Worm (Caenorhabditis elegans) whole organism, L4 larva: Measurements from ENCODE around the gene C18A11.3.
A peak's percentile ranks its signal among the peaks of the same experiment; 100 is the strongest.

ENCODE experiments used
- F44E2.7 ChIP-seq: fragments of 200-800 bp; sonication (Bioruptor generic); IDR thresholded peaks from 2 replicates; pipeline ENCODE4 v2.1.2; 2022; ENCODE audit warnings: missing genetic modification characterization, missing compliant biosample characterization
- F49E8.2 ChIP-seq: sonication (generic microtip); optimal IDR thresholded peaks from 2 replicates; lab custom pipeline; 2016; ENCODE audit warnings: missing compliant biosample characterization, mild to moderate bottlenecking, missing genetic modification characterization, borderline replicate concordance
- R02D3.7 ChIP-seq: fragments of 150-350 bp; sonication (generic microtip); optimal IDR thresholded peaks from 3 replicates; lab custom pipeline; 2014; ENCODE audit warnings: missing biosample characterization, missing genetic modification characterization
- T20F7.1 ChIP-seq: fragments of 200-800 bp; sonication (Bioruptor generic); optimal IDR thresholded peaks from 2 replicates; lab custom pipeline; 2018; ENCODE audit warnings: mild to moderate bottlenecking, missing genetic modification characterization, missing compliant biosample characterization
- T26A8.4 ChIP-seq: fragments of 200-800 bp; sonication (Bioruptor generic); IDR thresholded peaks from 2 replicates; pipeline ENCODE4 v1.3.6; 2022; ENCODE audit warnings: missing genetic modification characterization, missing compliant biosample characterization
- Y105C5A.15 ChIP-seq: fragments of 200-800 bp; sonication (Bioruptor generic); IDR thresholded peaks from 2 replicates; pipeline ENCODE4 v1.3.6; 2022; ENCODE audit warnings: missing genetic modification characterization, missing compliant biosample characterization
- Y75B8A.6 ChIP-seq: fragments of 200-800 bp; sonication (Bioruptor generic); IDR thresholded peaks from 2 replicates; pipeline ENCODE4 v1.3.6; 2022; ENCODE audit warnings: missing genetic modification reagents, missing genetic modification characterization, missing compliant biosample characterization
- ZK337.2 ChIP-seq: fragments of 200-800 bp; sonication (Bioruptor generic); IDR thresholded peaks from 2 replicates; pipeline ENCODE4 v1.3.6; 2022; ENCODE audit warnings: missing genetic modification reagents, missing genetic modification characterization, missing compliant biosample characterization
- ZK546.5 ChIP-seq, 2 experiments: sonication (generic microtip); optimal IDR thresholded peaks; 2 replicates each; lab custom pipeline; 2017; ENCODE audit warnings: missing biosample characterization in 2 of 2, missing genetic modification characterization in 2 of 2
- aha-1 ChIP-seq: fragments of 150-350 bp; peaks from one replicate; lab custom pipeline; 2014; ENCODE audit warnings: missing biosample characterization, missing genetic modification characterization
- aly-2 ChIP-seq: sonication (generic microtip); optimal IDR thresholded peaks from 2 replicates; lab custom pipeline; 2018; ENCODE audit warnings: missing biosample characterization, missing genetic modification characterization
- ama-1 ChIP-seq: fragments of 150-350 bp; optimal IDR thresholded peaks from 2 replicates; lab custom pipeline; 2014; ENCODE audit warnings: inconsistent platforms, mixed read lengths
- ceh-20 ChIP-seq: fragments of 200-800 bp; sonication (Bioruptor generic); IDR thresholded peaks from 2 replicates; pipeline ENCODE4 v1.3.6; 2022; ENCODE audit warnings: missing genetic modification reagents, missing genetic modification characterization, missing compliant biosample characterization
- ceh-28 ChIP-seq: fragments of 150-350 bp; optimal IDR thresholded peaks from 2 replicates; lab custom pipeline; 2014; ENCODE audit warnings: missing biosample characterization, missing genetic modification reagents, missing genetic modification characterization
- ceh-44 ChIP-seq: fragments of 200-800 bp; sonication (Bioruptor generic); IDR thresholded peaks from 2 replicates; pipeline ENCODE4 v1.3.6; 2022; ENCODE audit warnings: missing genetic modification reagents, missing genetic modification characterization, missing compliant biosample characterization
- ces-1 ChIP-seq: fragments of 150-350 bp; sonication (generic microtip); optimal IDR thresholded peaks from 4 replicates; lab custom pipeline; 2014; ENCODE audit warnings: missing biosample characterization, missing genetic modification reagents, missing genetic modification characterization
- daf-16 ChIP-seq, 3 experiments: sonication (generic microtip); optimal IDR thresholded peaks; 2 replicates each; lab custom pipeline; 2016 to 2017; ENCODE audit warnings: missing genetic modification characterization in 3 of 3, missing genetic modification reagents in 3 of 3, mild to moderate bottlenecking in 2 of 3, missing compliant biosample characterization in 2 of 3, missing biosample characterization in 1 of 3, moderate library complexity in 1 of 3
- daf-19 ChIP-seq: fragments of 200-800 bp; sonication (Bioruptor generic); conservative IDR thresholded peaks from 2 replicates; pipeline ENCODE4 v1.3.6; 2022; ENCODE audit warnings: missing genetic modification characterization, missing compliant biosample characterization
- daf-8 ChIP-seq: fragments of 200-800 bp; sonication (Bioruptor generic); IDR thresholded peaks from 2 replicates; pipeline ENCODE4 v1.3.6; 2022; ENCODE audit warnings: missing genetic modification characterization, missing compliant biosample characterization
- dpl-1 ChIP-seq: fragments of 150-350 bp; optimal IDR thresholded peaks from 2 replicates; lab custom pipeline; 2014; ENCODE audit warnings: missing biosample characterization, missing genetic modification reagents, missing genetic modification characterization
- dve-1 ChIP-seq: sonication (generic microtip); optimal IDR thresholded peaks from 2 replicates; lab custom pipeline; 2017; ENCODE audit warnings: antibody characterized with exemption, mild to moderate bottlenecking, missing genetic modification characterization, missing compliant biosample characterization; ENCODE audit not compliant: insufficient read depth
- egl-27 ChIP-seq: sonication (generic microtip); optimal IDR thresholded peaks from 3 replicates; lab custom pipeline; 2017; ENCODE audit warnings: missing biosample characterization, missing genetic modification reagents, missing genetic modification characterization
- egl-43 ChIP-seq: fragments of 200-800 bp; sonication (Bioruptor generic); IDR thresholded peaks from 2 replicates; pipeline ENCODE4 v1.3.6; 2022; ENCODE audit warnings: missing genetic modification reagents, missing genetic modification characterization, missing compliant biosample characterization
- fkh-10 ChIP-seq: fragments of 150-350 bp; optimal IDR thresholded peaks from 2 replicates; lab custom pipeline; 2014; ENCODE audit warnings: missing biosample characterization, missing genetic modification reagents, missing genetic modification characterization
- hif-1 ChIP-seq, 2 experiments: sonication (generic microtip); optimal IDR thresholded peaks; 2 replicates each; lab custom pipeline; 2016 to 2017; ENCODE audit warnings: missing compliant biosample characterization in 2 of 2, missing genetic modification characterization in 2 of 2, missing genetic modification reagents in 2 of 2, missing genotype in 2 of 2, mild to moderate bottlenecking in 1 of 2
- hlh-30 ChIP-seq: sonication (generic microtip); optimal IDR thresholded peaks from 2 replicates; lab custom pipeline; 2017; ENCODE audit warnings: antibody characterized with exemption, mild to moderate bottlenecking, missing genetic modification characterization, missing compliant biosample characterization; ENCODE audit not compliant: insufficient read depth
- hmg-1.1 ChIP-seq: fragments of 200-800 bp; sonication (Bioruptor generic); IDR thresholded peaks from 2 replicates; pipeline ENCODE4 v1.3.6; 2022; ENCODE audit warnings: missing genetic modification reagents, missing genetic modification characterization, missing compliant biosample characterization
- lin-15B ChIP-seq: fragments of 150-350 bp; sonication (generic microtip); optimal IDR thresholded peaks from 3 replicates; lab custom pipeline; 2014; ENCODE audit warnings: missing biosample characterization, missing genetic modification characterization
- lin-38 ChIP-seq: fragments of 200-800 bp; sonication (Bioruptor generic); IDR thresholded peaks from 2 replicates; pipeline ENCODE4 v1.3.6; 2022; ENCODE audit warnings: missing genetic modification reagents, missing genetic modification characterization, missing compliant biosample characterization
- lir-3 ChIP-seq: sonication (generic microtip); optimal IDR thresholded peaks from 2 replicates; lab custom pipeline; 2016; ENCODE audit warnings: mild to moderate bottlenecking, missing genetic modification characterization, missing compliant biosample characterization
- madf-9 ChIP-seq: fragments of 200-800 bp; sonication (Bioruptor generic); conservative IDR thresholded peaks from 2 replicates; pipeline ENCODE4 v1.3.6; 2022; ENCODE audit warnings: missing genetic modification reagents, missing genetic modification characterization, missing compliant biosample characterization
- mdt-29 ChIP-seq: fragments of 200-800 bp; sonication (Bioruptor generic); IDR thresholded peaks from 2 replicates; pipeline ENCODE4 v1.3.6; 2022; ENCODE audit warnings: missing genetic modification reagents, missing genetic modification characterization, missing compliant biosample characterization
- mep-1 ChIP-seq: fragments of 150-350 bp; sonication (generic microtip); optimal IDR thresholded peaks from 3 replicates; lab custom pipeline; 2014; ENCODE audit warnings: missing biosample characterization, missing genetic modification characterization
- mes-2 ChIP-seq: sonication (generic microtip); optimal IDR thresholded peaks from 2 replicates; lab custom pipeline; 2016; ENCODE audit warnings: missing genotype, mild to moderate bottlenecking, missing genetic modification characterization, missing compliant biosample characterization; ENCODE audit not compliant: poor library complexity, severe bottlenecking
- mxl-3 ChIP-seq: fragments of 200-800 bp; sonication (Bioruptor generic); optimal IDR thresholded peaks from 2 replicates; lab custom pipeline; 2018; ENCODE audit warnings: mild to moderate bottlenecking, missing genetic modification characterization, missing compliant biosample characterization
- nhr-111 ChIP-seq: fragments of 200-800 bp; sonication (Bioruptor generic); optimal IDR thresholded peaks from 2 replicates; lab custom pipeline; 2018; ENCODE audit warnings: mild to moderate bottlenecking, missing genetic modification characterization, missing compliant biosample characterization
- nhr-41 ChIP-seq: fragments of 200-800 bp; sonication (Bioruptor generic); IDR thresholded peaks from 2 replicates; pipeline ENCODE4 v1.3.6; 2022; ENCODE audit warnings: missing genetic modification reagents, missing genetic modification characterization, missing compliant biosample characterization
- nhr-42 ChIP-seq: fragments of 200-800 bp; sonication (Bioruptor generic); IDR thresholded peaks from 2 replicates; pipeline ENCODE4 v1.3.6; 2022; ENCODE audit warnings: missing genetic modification characterization, missing compliant biosample characterization
- nhr-6 ChIP-seq: fragments of 150-350 bp; optimal IDR thresholded peaks from 2 replicates; lab custom pipeline; 2014; ENCODE audit warnings: missing biosample characterization, missing genetic modification characterization
- nhr-76 ChIP-seq: fragments of 150-350 bp; optimal IDR thresholded peaks from 2 replicates; lab custom pipeline; 2014; ENCODE audit warnings: missing biosample characterization, missing genetic modification characterization
- nhr-77 ChIP-seq: fragments of 150-350 bp; optimal IDR thresholded peaks from 2 replicates; lab custom pipeline; 2014; ENCODE audit warnings: missing biosample characterization, missing genetic modification characterization
- php-3 ChIP-seq: fragments of 200-800 bp; sonication (Bioruptor generic); IDR thresholded peaks from 2 replicates; pipeline ENCODE4 v1.3.6; 2022; ENCODE audit warnings: missing genetic modification reagents, missing genetic modification characterization, missing compliant biosample characterization
- rbr-2 ChIP-seq: sonication (generic microtip); optimal IDR thresholded peaks from 2 replicates; lab custom pipeline; 2016; ENCODE audit warnings: missing genotype, missing genetic modification characterization, missing compliant biosample characterization
- set-16 ChIP-seq: fragments of 200-800 bp; sonication (Bioruptor generic); IDR thresholded peaks from 2 replicates; pipeline ENCODE4 v1.3.6; 2022; ENCODE audit warnings: missing genetic modification reagents, missing genetic modification characterization, missing compliant biosample characterization
- skn-1 ChIP-seq: fragments of 150-350 bp; optimal IDR thresholded peaks from 2 replicates; lab custom pipeline; 2014; ENCODE audit warnings: missing biosample characterization, missing genetic modification characterization
- snpc-1.2 ChIP-seq: fragments of 200-800 bp; sonication (Bioruptor generic); IDR thresholded peaks from 2 replicates; pipeline ENCODE4 v1.3.6; 2022; ENCODE audit warnings: missing genetic modification reagents, missing genetic modification characterization, missing compliant biosample characterization
- snpc-4 ChIP-seq: fragments of 150-350 bp; optimal IDR thresholded peaks from 2 replicates; lab custom pipeline; 2014; ENCODE audit warnings: missing biosample characterization, missing genetic modification characterization
- spr-1 ChIP-seq: sonication (generic microtip); optimal IDR thresholded peaks from 2 replicates; lab custom pipeline; 2016; ENCODE audit warnings: mild to moderate bottlenecking, missing genetic modification characterization, missing compliant biosample characterization
- tag-97 ChIP-seq: fragments of 200-800 bp; sonication (Bioruptor generic); IDR thresholded peaks from 2 replicates; pipeline ENCODE4 v1.3.6; 2022; ENCODE audit warnings: missing genetic modification characterization, missing compliant biosample characterization
- tra-1 ChIP-seq: fragments of 200-800 bp; sonication (Bioruptor generic); IDR thresholded peaks from 2 replicates; pipeline ENCODE4 v1.3.6; 2022; ENCODE audit warnings: missing genetic modification reagents, missing genetic modification characterization, missing compliant biosample characterization
- zag-1 ChIP-seq: fragments of 150-350 bp; optimal IDR thresholded peaks from 2 replicates; lab custom pipeline; 2014; ENCODE audit warnings: missing biosample characterization, missing genetic modification characterization
- zfp-2 ChIP-seq: sonication (generic microtip); optimal IDR thresholded peaks from 2 replicates; lab custom pipeline; 2016; ENCODE audit warnings: mild to moderate bottlenecking, missing genetic modification characterization, missing compliant biosample characterization
- ztf-7 ChIP-seq: fragments of 150-350 bp; optimal IDR thresholded peaks from 2 replicates; lab custom pipeline; 2014; ENCODE audit warnings: missing biosample characterization, missing genetic modification characterization

C18A11.3 gene

DNA sequence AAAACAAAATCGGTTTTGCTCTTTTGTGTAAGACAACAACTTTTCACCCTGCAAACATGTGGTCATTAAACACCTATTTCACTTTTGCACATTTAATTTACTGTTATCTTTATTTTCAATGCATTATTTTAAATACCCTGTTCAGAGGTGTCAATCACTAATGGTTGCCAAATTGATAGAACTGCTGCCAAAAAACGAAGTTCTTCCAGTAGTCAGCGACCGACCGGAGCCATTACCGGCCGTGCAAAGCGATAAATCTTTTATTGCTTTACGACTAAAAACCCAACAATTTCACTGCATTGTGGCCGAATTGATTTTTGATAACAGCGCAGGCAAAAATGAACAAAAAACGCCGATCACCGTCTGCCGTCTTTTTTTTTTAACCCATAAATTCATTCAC is 13.6 kb downstream of the C18A11.3 start:
- TF ChIP-seq madf-9 (no peak), daf-19 (GFP tag; lab: Robert Waterston, UW) (no peak), skn-1 (no peak), Y75B8A.6 (GFP tag; lab: Robert Waterston, UW) (no peak), lin-38 (GFP tag; lab: Robert Waterston, UW) (no peak), ceh-28 (tag; lab: Kevin White, UChicago) (no peak), hlh-30 (tag; lab: Kevin White, UChicago) (no peak), F44E2.7 (GFP tag; lab: Robert Waterston, UW) (no peak), ceh-44 (GFP tag; lab: Robert Waterston, UW) (no peak), tag-97 (GFP tag; lab: Robert Waterston, UW) (no peak), daf-16 (GFP tag; optimal IDR thresholded peaks at IDR 0.05; lab: Kevin White, UChicago) (no peak), daf-16 (tag; optimal IDR thresholded peaks at IDR 0.05; lab: Kevin White, UChicago) (peak; percentile 39), egl-27 (no peak), zfp-2 (tag; lab: Kevin White, UChicago) (no peak), mxl-3 (GFP tag; lab: Kevin White, UChicago) (no peak), mes-2 (tag; lab: Kevin White, UChicago) (no peak), ceh-20 (GFP tag; lab: Robert Waterston, UW) (peak; percentile 72; the same call in 1 of the 2 replicates), nhr-76 (tag; lab: Kevin White, UChicago) (no peak), php-3 (GFP tag; lab: Robert Waterston, UW) (peak; percentile 98), spr-1 (tag; lab: Kevin White, UChicago) (no peak), T20F7.1 (no peak), snpc-4 (tag; lab: Kevin White, UChicago) (no peak), mdt-29 (GFP tag; lab: Robert Waterston, UW) (no peak), mep-1 (tag; lab: Kevin White, UChicago) (no peak), nhr-42 (no peak), hmg-1.1 (GFP tag; lab: Robert Waterston, UW) (no peak), nhr-111 (no peak), rbr-2 (tag; lab: Kevin White, UChicago) (no peak), nhr-77 (tag; lab: Kevin White, UChicago) (no peak), fkh-10 (GFP tag; lab: Kevin White, UChicago) (no peak), zag-1 (no peak), snpc-1.2 (no peak), aly-2 (tag; lab: Kevin White, UChicago) (no peak), tra-1 (GFP tag; lab: Robert Waterston, UW) (peak; percentile 92), daf-8 (GFP tag; lab: Robert Waterston, UW) (no peak), ama-1 (lab: Kevin White, UChicago) (no peak), nhr-6 (tag; lab: Kevin White, UChicago) (no peak), T26A8.4 (no peak), egl-43 (GFP tag; lab: Robert Waterston, UW) (no peak), lin-15B (tag; lab: Kevin White, UChicago) (no peak), nhr-41 (GFP tag; lab: Robert Waterston, UW) (no peak), lir-3 (tag; lab: Kevin White, UChicago) (no peak), ztf-7 (no peak), dpl-1 (GFP tag; lab: Kevin White, UChicago) (no peak), ZK337.2 (GFP tag; lab: Robert Waterston, UW) (no peak), ces-1 (GFP tag; lab: Kevin White, UChicago) (no peak), aha-1 (tag; lab: Kevin White, UChicago) (no peak), Y105C5A.15 (GFP tag; lab: Robert Waterston, UW) (no peak), ZK546.5 (tag; optimal IDR thresholded peaks at IDR 0.05; lab: Kevin White, UChicago) (no peak), R02D3.7 (tag; lab: Kevin White, UChicago) (no peak), hif-1 (tag; optimal IDR thresholded peaks at IDR 0.05; lab: Kevin White, UChicago) (no peak), dve-1 (tag; lab: Kevin White, UChicago) (peak; percentile 65), set-16 (GFP tag; lab: Robert Waterston, UW) (no peak), F49E8.2 (tag; lab: Kevin White, UChicago) (no peak)
